Worm (Caenorhabditis elegans) whole organism, L4/young adult: Measurements from ENCODE around the gene R02F2.5.
A peak's percentile ranks its signal among the peaks of the same experiment; 100 is the strongest.

Source experiments
- W03F9.2 ChIP-seq: fragments of 150-350 bp; optimal IDR thresholded peaks from 2 replicates; lab custom pipeline; 2014; ENCODE audit warnings: missing biosample characterization, missing genetic modification characterization
- dao-5 ChIP-seq: sonication (generic microtip); optimal IDR thresholded peaks from 2 replicates; lab custom pipeline; 2016; ENCODE audit warnings: missing genotype, missing genetic modification characterization, moderate library complexity, missing compliant biosample characterization
- him-1 ChIP-seq: sonication (generic microtip); optimal IDR thresholded peaks from 2 replicates; lab custom pipeline; 2016; ENCODE audit warnings: missing genotype, missing genetic modification reagents, missing genetic modification characterization, missing compliant biosample characterization

R02F2.5 gene

ce11 chrIII:5474176-5474575 is 4.9 kb upstream of the R02F2.5 start, which contains the start of gene lon-1:
Gene lon-1, plus strand, starts transcription at chrIII:5474476.
- TF ChIP-seq him-1 (tag; lab: Kevin White, UChicago) (no peak), W03F9.2 (tag; lab: Kevin White, UChicago) (no peak), dao-5 (tag; lab: Kevin White, UChicago) (no peak)

ce11 chrIII:5478011-5478410 is 1.1 kb upstream of the R02F2.5 start, which contains the start of gene R02F2.10:
Gene R02F2.10, plus strand, starts transcription at chrIII:5478311.
- TF ChIP-seq dao-5 (tag; lab: Kevin White, UChicago) = no peak
- TF ChIP-seq W03F9.2 (tag; lab: Kevin White, UChicago) = no peak
- TF ChIP-seq him-1 (tag; lab: Kevin White, UChicago) = no peak

- TF ChIP-seq dao-5 (tag; lab: Kevin White, UChicago) (no peak), W03F9.2 (tag; lab: Kevin White, UChicago) (no peak), him-1 (tag; lab: Kevin White, UChicago) (no peak)
Measured at ce11 chrIII:5479493-5480167, 512 bp downstream of the R02F2.5 start.

ce11 chrIII:5483738-5484315 is 4.7 kb downstream of the R02F2.5 start, which contains the start of the genes R02F2.7 and R02F2.4:
Gene R02F2.7, minus strand, starts transcription at chrIII:5483773.
Gene R02F2.4, plus strand, starts transcription at chrIII:5484289.
- TF ChIP-seq dao-5 (tag; lab: Kevin White, UChicago) = no peak

- TF ChIP-seq W03F9.2 (tag; lab: Kevin White, UChicago) = no peak
- TF ChIP-seq him-1 (tag; lab: Kevin White, UChicago) = no peak
- no peak for TF ChIP-seq dao-5 (tag; lab: Kevin White, UChicago)
Measured at ce11 chrIII:5486345-5486744, 7.2 kb downstream of the R02F2.5 start.

ce11 chrIII:5487087-5487603 is 8.0 kb downstream of the R02F2.5 start, which contains the start of gene osg-1:
Gene osg-1, plus strand, starts transcription at chrIII:5487553.
- no peak for TF ChIP-seq dao-5 (tag; lab: Kevin White, UChicago)
- TF ChIP-seq him-1 (tag; lab: Kevin White, UChicago) = no peak
- TF ChIP-seq W03F9.2 (tag; lab: Kevin White, UChicago) = no peak

ce11 chrIII:5495168-5495567 is 16.1 kb downstream of the R02F2.5 start, which contains the start of gene R02F2.8:
Gene R02F2.8, minus strand, starts transcription at chrIII:5495268.
- TF ChIP-seq him-1 (tag; lab: Kevin White, UChicago) = no peak
- TF ChIP-seq W03F9.2 (tag; lab: Kevin White, UChicago) = no peak
- no peak for TF ChIP-seq dao-5 (tag; lab: Kevin White, UChicago)

- TF ChIP-seq W03F9.2 (tag; lab: Kevin White, UChicago) (no peak), him-1 (tag; lab: Kevin White, UChicago) (no peak), dao-5 (tag; lab: Kevin White, UChicago) (no peak)
Measured at ce11 chrIII:5498973-5499372, 19.9 kb downstream of the R02F2.5 start, which contains the start of gene R02F2.9. Gene R02F2.9, plus strand, starts transcription at chrIII:5499190.

ce11 chrIII:5499942-5500341 is 20.8 kb downstream of the R02F2.5 start:
- TF ChIP-seq him-1 (tag; lab: Kevin White, UChicago) = no peak
- no peak for TF ChIP-seq dao-5 (tag; lab: Kevin White, UChicago)
- TF ChIP-seq W03F9.2 (tag; lab: Kevin White, UChicago) = no peak

- no peak for TF ChIP-seq dao-5 (tag; lab: Kevin White, UChicago)
- no peak for TF ChIP-seq him-1 (tag; lab: Kevin White, UChicago)
- no peak for TF ChIP-seq W03F9.2 (tag; lab: Kevin White, UChicago)
Measured at ce11 chrIII:5500732-5501131, 21.6 kb downstream of the R02F2.5 start.

ce11 chrIII:5501358-5502287 is 22.5 kb downstream of the R02F2.5 start, which contains the start of gene R02F2.1:
Gene R02F2.1, plus strand, starts transcription at chrIII:5501885.
- TF ChIP-seq W03F9.2 (tag; lab: Kevin White, UChicago) (no peak), dao-5 (tag; lab: Kevin White, UChicago) (no peak), him-1 (tag; lab: Kevin White, UChicago) (no peak)

ce11 chrIII:5502915-5503575 is 23.9 kb downstream of the R02F2.5 start:
- no peak for TF ChIP-seq dao-5 (tag; lab: Kevin White, UChicago)
- no peak for TF ChIP-seq W03F9.2 (tag; lab: Kevin White, UChicago)
- TF ChIP-seq him-1 (tag; lab: Kevin White, UChicago) = peak; percentile 32
